Worm (Caenorhabditis elegans): ENCODE results near the gene pad-2.

The pad-2 gene

ce11 chrIII:10284214-10284613, 5.3 kb downstream of the pad-2 start (continued):
- TF ChIP-seq pqm-1 (tag; optimal IDR thresholded peaks at IDR 0.05): no peak
- TF ChIP-seq Y116A8C.19 (tag; optimal IDR thresholded peaks at IDR 0.05; ENCODE audit: borderline replicate concordance): no peak
- no peak for TF ChIP-seq ztf-11 (tag; optimal IDR thresholded peaks at IDR 0.05)
- no peak for TF ChIP-seq lin-15B (tag; optimal IDR thresholded peaks at IDR 0.05)
- no peak for TF ChIP-seq lin-13 (GFP tag; optimal IDR thresholded peaks at IDR 0.05)
- peak; percentile 36 for TF ChIP-seq lir-3 (tag; optimal IDR thresholded peaks at IDR 0.05; ENCODE audit: poor library complexity)
- TF ChIP-seq elt-2 (tag; optimal IDR thresholded peaks at IDR 0.05): no peak
- no peak for TF ChIP-seq ceh-63 (GFP tag; optimal IDR thresholded peaks at IDR 0.05)
- no peak for TF ChIP-seq alr-1 (tag; optimal IDR thresholded peaks at IDR 0.05; ENCODE audit: borderline replicate concordance)
- peak; percentile 82 for TF ChIP-seq fkh-10 (GFP tag; optimal IDR thresholded peaks at IDR 0.05)
- peak; percentile 73 for TF ChIP-seq nhr-47 (tag; optimal IDR thresholded peaks at IDR 0.05)
- TF ChIP-seq hlh-17 (GFP tag; optimal IDR thresholded peaks at IDR 0.05; ENCODE audit: borderline replicate concordance): no peak
- peak; percentile 53 for TF ChIP-seq pax-3 (tag; optimal IDR thresholded peaks at IDR 0.05)
- TF ChIP-seq dsc-1 (tag; optimal IDR thresholded peaks at IDR 0.05): peak; percentile 77
- no peak for TF ChIP-seq ztf-4 (tag; optimal IDR thresholded peaks at IDR 0.05)
- no peak for TF ChIP-seq ama-1 (optimal IDR thresholded peaks at IDR 0.05)
- no peak for TF ChIP-seq fkh-4 (tag; optimal IDR thresholded peaks at IDR 0.05; ENCODE audit: borderline replicate concordance)
- peak in 1 of 2 experiments; percentile 39 for TF ChIP-seq mdl-1 (tag; optimal IDR thresholded peaks at IDR 0.05)
- no peak for TF ChIP-seq sptf-1 (tag; optimal IDR thresholded peaks at IDR 0.05)
- TF ChIP-seq ceh-8 (GFP tag; optimal IDR thresholded peaks at IDR 0.05): peak; percentile 13
- no peak for TF ChIP-seq zip-4 (GFP tag; optimal IDR thresholded peaks at IDR 0.05)
- peak in 2 of 3 experiments; percentile 25 to 33 for TF ChIP-seq dpl-1 (GFP tag; optimal IDR thresholded peaks at IDR 0.05)
- TF ChIP-seq nhr-90 (tag; optimal IDR thresholded peaks at IDR 0.05; ENCODE audit: poor library complexity): no peak
- peak; percentile 82 for TF ChIP-seq unc-86 (tag; optimal IDR thresholded peaks at IDR 0.05)
- peak; percentile 69 for TF ChIP-seq swsn-7 (tag; optimal IDR thresholded peaks at IDR 0.05)
- no peak for TF ChIP-seq nhr-76 (tag; optimal IDR thresholded peaks at IDR 0.05)
- 0 out of 2 replicates have a peak, but pooled peaks have one; percentile 29 for TF ChIP-seq nhr-19 (GFP tag; conservative IDR thresholded peaks at IDR 0.05)
- TF ChIP-seq pag-3 (tag; optimal IDR thresholded peaks at IDR 0.05; ENCODE audit: borderline replicate concordance, insufficient read depth): no peak
- TF ChIP-seq unc-98 (GFP tag; IDR thresholded peaks at IDR 0.05): no peak
- TF ChIP-seq nhr-28 (tag; optimal IDR thresholded peaks at IDR 0.05): no peak
- no peak for TF ChIP-seq nhr-84 (tag; optimal IDR thresholded peaks at IDR 0.05)
- TF ChIP-seq ceh-82 (tag; optimal IDR thresholded peaks at IDR 0.05): peak; percentile 47 to 58 (median 56)
- peak; percentile 28 for TF ChIP-seq rnt-1 (tag; optimal IDR thresholded peaks at IDR 0.05)
- no peak for TF ChIP-seq skn-1 (tag; optimal IDR thresholded peaks at IDR 0.05)
- TF ChIP-seq nhr-12 (tag; optimal IDR thresholded peaks at IDR 0.05): no peak
- peak in 1 of 2 experiments; percentile 29 for TF ChIP-seq lin-35 (GFP tag; optimal IDR thresholded peaks at IDR 0.05)
- no peak for TF ChIP-seq fos-1 (tag; optimal IDR thresholded peaks at IDR 0.05)
- no peak for TF ChIP-seq nhr-11 (tag; optimal IDR thresholded peaks at IDR 0.05)
- no peak for TF ChIP-seq C04F5.9 (tag; optimal IDR thresholded peaks at IDR 0.05)
- no peak for TF ChIP-seq C34B4.2 (tag; optimal IDR thresholded peaks at IDR 0.05)
- no peak for TF ChIP-seq irx-1 (tag; optimal IDR thresholded peaks at IDR 0.05)
- no peak for TF ChIP-seq unc-130 (tag; optimal IDR thresholded peaks at IDR 0.05)
- no peak for TF ChIP-seq vab-15 (tag; optimal IDR thresholded peaks at IDR 0.05)
- no peak for TF ChIP-seq grh-1 (GFP tag; IDR thresholded peaks at IDR 0.05)
- no peak for TF ChIP-seq elt-3 (tag; optimal IDR thresholded peaks at IDR 0.05)
- no peak for TF ChIP-seq aha-1 (tag; optimal IDR thresholded peaks at IDR 0.05)
- TF ChIP-seq C16A3.4 (tag; optimal IDR thresholded peaks at IDR 0.05): no peak
- TF ChIP-seq egl-27 (tag; optimal IDR thresholded peaks at IDR 0.05): peak in 1 of 2 experiments; percentile 22
- TF ChIP-seq ceh-90 (tag; optimal IDR thresholded peaks at IDR 0.05): no peak
- TF ChIP-seq ces-1 (GFP tag; optimal IDR thresholded peaks at IDR 0.05): peak; percentile 24
- TF ChIP-seq hlh-4 (tag; optimal IDR thresholded peaks at IDR 0.05): no peak
- TF ChIP-seq nhr-71 (tag; optimal IDR thresholded peaks at IDR 0.05): peak; percentile 80

Data from whole organism, L1 larva.